Fruit fly (Drosophila melanogaster) Kc167 (cell line): Measurements from ENCODE around the gene Ir68a.

Experiments
- h ChIP-seq: fragments of >200 bp; optimal IDR thresholded peaks from 3 replicates; lab custom pipeline; 2018; ENCODE audit warnings: missing external identifiers
- psq ChIP-seq: fragments of >200 bp; optimal IDR thresholded peaks from 2 replicates; lab custom pipeline; 2017; ENCODE audit warnings: missing external identifiers

dm6 chr3L:11263985-11264384 is 28.0 kb upstream of the Ir68a start:
- TF ChIP-seq psq (no peak), h (lab: Kevin White, UChicago) (no peak)
